Fruit fly (Drosophila melanogaster) whole organism, embryonic: ENCODE results near the gene PolD2.

Source experiments
- Ada2b ChIP-seq: fragments of 200-800 bp; sonication (Bioruptor generic); IDR thresholded peaks from 2 replicates; pipeline ENCODE4 v1.3.6; 2022; ENCODE audit warnings: missing biosample characterization, missing genetic modification characterization
- Bdp1 ChIP-seq: fragments of 200-800 bp; sonication (Bioruptor generic); optimal IDR thresholded peaks from 3 replicates; lab custom pipeline; 2016; ENCODE audit warnings: missing biosample characterization, missing genetic modification characterization
- CG1024 ChIP-seq: fragments of 200-800 bp; sonication (Bioruptor generic); IDR thresholded peaks from 2 replicates; pipeline ENCODE4 v1.3.6; 2022; ENCODE audit warnings: missing biosample characterization, missing genetic modification characterization
- CG10565 ChIP-seq: fragments of 200-800 bp; sonication (Bioruptor generic); optimal IDR thresholded peaks from 3 replicates; lab custom pipeline; 2016; ENCODE audit warnings: missing biosample characterization, mild to moderate bottlenecking, missing genetic modification characterization
- CG13296 ChIP-seq: fragments of 200-800 bp; sonication (Bioruptor generic); optimal IDR thresholded peaks from 3 replicates; lab custom pipeline; 2018; ENCODE audit warnings: missing biosample characterization, mild to moderate bottlenecking, missing genetic modification characterization
- CG1603 ChIP-seq: fragments of 200-800 bp; sonication (Bioruptor generic); optimal IDR thresholded peaks from 2 replicates; lab custom pipeline; 2019; ENCODE audit warnings: missing biosample characterization, mild to moderate bottlenecking, missing genetic modification characterization, moderate library complexity
- CG16779 ChIP-seq: fragments of 200-800 bp; sonication (Bioruptor generic); IDR thresholded peaks from 2 replicates; pipeline ENCODE4 v1.3.6; 2022; ENCODE audit warnings: missing biosample characterization, missing genetic modification characterization
- CG18476 ChIP-seq: fragments of 200-800 bp; sonication (Bioruptor generic); optimal IDR thresholded peaks from 2 replicates; lab custom pipeline; 2016; ENCODE audit warnings: missing biosample characterization, mild to moderate bottlenecking, missing genetic modification characterization
- CG18599 ChIP-seq: fragments of 200-800 bp; sonication (Bioruptor generic); optimal IDR thresholded peaks from 3 replicates; lab custom pipeline; 2017; ENCODE audit warnings: missing biosample characterization, missing genetic modification characterization, mild to moderate bottlenecking, moderate library complexity, missing genetic modification reagents
- CG2120 ChIP-seq: fragments of 200-800 bp; sonication (Bioruptor generic); optimal IDR thresholded peaks from 3 replicates; lab custom pipeline; 2016; ENCODE audit warnings: missing biosample characterization, missing genetic modification characterization
- CG2678 ChIP-seq: fragments of 200-800 bp; sonication (Bioruptor generic); optimal IDR thresholded peaks from 3 replicates; lab custom pipeline; 2019; ENCODE audit warnings: missing biosample characterization, mild to moderate bottlenecking, missing genetic modification characterization, moderate library complexity
- CG31388 ChIP-seq: fragments of 200-800 bp; sonication (Bioruptor generic); optimal IDR thresholded peaks from 2 replicates; lab custom pipeline; 2016; ENCODE audit warnings: missing biosample characterization, missing genetic modification characterization
- CG4617 ChIP-seq: fragments of 200-800 bp; sonication (Bioruptor generic); optimal IDR thresholded peaks from 3 replicates; lab custom pipeline; 2016; ENCODE audit warnings: missing biosample characterization, missing genetic modification characterization, borderline replicate concordance
- CG4707 ChIP-seq: fragments of 200-800 bp; sonication (Bioruptor generic); optimal IDR thresholded peaks from 2 replicates; lab custom pipeline; 2018; ENCODE audit warnings: missing biosample characterization, mild to moderate bottlenecking, missing genetic modification characterization, moderate library complexity
- CG6765 ChIP-seq: fragments of 200-800 bp; sonication (Bioruptor generic); optimal IDR thresholded peaks from 3 replicates; lab custom pipeline; 2017; ENCODE audit warnings: missing biosample characterization, mild to moderate bottlenecking, missing genetic modification characterization
- CG6854 ChIP-seq: fragments of 200-800 bp; sonication (Bioruptor generic); optimal IDR thresholded peaks from 3 replicates; lab custom pipeline; 2017; ENCODE audit warnings: missing biosample characterization, mild to moderate bottlenecking, missing genetic modification characterization
- CoRest ChIP-seq: fragments of 200-800 bp; sonication (Bioruptor generic); optimal IDR thresholded peaks from 3 replicates; lab custom pipeline; 2018; ENCODE audit warnings: missing biosample characterization, mild to moderate bottlenecking, missing genetic modification characterization, moderate library complexity
- Dek ChIP-seq: fragments of 200-800 bp; sonication (Bioruptor generic); optimal IDR thresholded peaks from 3 replicates; lab custom pipeline; 2019; ENCODE audit warnings: missing biosample characterization, mild to moderate bottlenecking, missing genetic modification characterization, moderate library complexity
- E2f2 ChIP-seq: fragments of 200-800 bp; sonication (Bioruptor generic); IDR thresholded peaks from 2 replicates; pipeline ENCODE4 v1.3.6; 2022; ENCODE audit warnings: missing biosample characterization, missing genetic modification characterization
- ERR ChIP-seq: fragments of 200-800 bp; sonication (Bioruptor generic); optimal IDR thresholded peaks from 2 replicates; lab custom pipeline; 2016; ENCODE audit warnings: missing biosample characterization, missing genetic modification characterization
- GATAe ChIP-seq: fragments of 200-800 bp; sonication (Bioruptor generic); conservative IDR thresholded peaks from 2 replicates; pipeline ENCODE4 v1.3.6; 2022; ENCODE audit warnings: missing biosample characterization, missing genetic modification characterization
- Gsc ChIP-seq: fragments of 200-800 bp; sonication (Bioruptor generic); IDR thresholded peaks from 2 replicates; pipeline ENCODE4 v1.3.6; 2022; ENCODE audit warnings: missing biosample characterization, missing genetic modification characterization
- H15 ChIP-seq: fragments of 200-800 bp; sonication (Bioruptor generic); IDR thresholded peaks from 3 replicates; pipeline ENCODE4 v1.3.6; 2022; ENCODE audit warnings: missing biosample characterization, missing genetic modification characterization
- Jarid2 ChIP-seq: fragments of 200-800 bp; sonication (Bioruptor generic); optimal IDR thresholded peaks from 3 replicates; lab custom pipeline; 2017; ENCODE audit warnings: mild to moderate bottlenecking, missing biosample characterization, missing genetic modification reagents, missing genetic modification characterization
- Kr ChIP-seq: fragments of 200-800 bp; sonication (Bioruptor generic); optimal IDR thresholded peaks from 2 replicates; lab custom pipeline; 2017; ENCODE audit warnings: missing biosample characterization, mild to moderate bottlenecking, missing genetic modification characterization
- Mrtf ChIP-seq: fragments of 200-800 bp; sonication (Bioruptor generic); IDR thresholded peaks from 3 replicates; pipeline ENCODE4 v1.3.6; 2022; ENCODE audit warnings: missing biosample characterization, missing genetic modification characterization
- Trl ChIP-seq, 3 experiments: fragments of >200 bp in 2 of 3; fragments of 200-800 bp in 1 of 3; sonication (Bioruptor generic) in 1 of 3; optimal IDR thresholded peaks; 2 replicates in 1 of 3; 3 replicates in 2 of 3; lab custom pipeline; 2016 to 2017; ENCODE audit warnings: missing biosample characterization in 1 of 3, missing genetic modification characterization in 1 of 3
- Xbp1 ChIP-seq: fragments of 200-800 bp; sonication (Bioruptor generic); optimal IDR thresholded peaks from 3 replicates; lab custom pipeline; 2016; ENCODE audit warnings: missing biosample characterization, mild to moderate bottlenecking, missing genetic modification characterization
- abd-A ChIP-seq: fragments of 200-800 bp; sonication (Bioruptor generic); optimal IDR thresholded peaks from 3 replicates; lab custom pipeline; 2019; ENCODE audit warnings: missing biosample characterization, mild to moderate bottlenecking, missing genetic modification characterization, moderate library complexity
- ac ChIP-seq: fragments of 200-800 bp; sonication (Bioruptor generic); optimal IDR thresholded peaks from 3 replicates; lab custom pipeline; 2017; ENCODE audit warnings: missing biosample characterization, mild to moderate bottlenecking, missing genetic modification characterization
- ase ChIP-seq: fragments of 200-800 bp; sonication (Bioruptor generic); IDR thresholded peaks from 3 replicates; pipeline ENCODE4 v1.3.6; 2022; ENCODE audit warnings: missing biosample characterization, missing genetic modification characterization
- cato ChIP-seq: fragments of 200-800 bp; sonication (Bioruptor generic); optimal IDR thresholded peaks from 2 replicates; lab custom pipeline; 2016; ENCODE audit warnings: missing biosample characterization, missing genetic modification characterization, borderline replicate concordance
- croc ChIP-seq: fragments of 200-800 bp; sonication (Bioruptor generic); conservative IDR thresholded peaks from 3 replicates; pipeline ENCODE4 v1.3.6; 2022; ENCODE audit warnings: missing biosample characterization, missing genetic modification characterization
- cwo ChIP-seq: fragments of 200-800 bp; sonication (Bioruptor generic); optimal IDR thresholded peaks from 3 replicates; lab custom pipeline; 2017; ENCODE audit warnings: missing biosample characterization, missing genetic modification characterization, mild to moderate bottlenecking, moderate library complexity, missing genetic modification reagents
- da ChIP-seq: fragments of 200-800 bp; sonication (Bioruptor generic); optimal IDR thresholded peaks from 2 replicates; lab custom pipeline; 2016; ENCODE audit warnings: missing biosample characterization, missing genetic modification characterization
- exex ChIP-seq: fragments of 200-800 bp; sonication (Bioruptor generic); optimal IDR thresholded peaks from 4 replicates; lab custom pipeline; 2018; ENCODE audit warnings: missing biosample characterization, mild to moderate bottlenecking, missing genetic modification characterization, moderate library complexity
- gem ChIP-seq: fragments of 200-800 bp; sonication (Bioruptor generic); optimal IDR thresholded peaks from 2 replicates; lab custom pipeline; 2019; ENCODE audit warnings: missing biosample characterization, mild to moderate bottlenecking, missing genetic modification characterization, moderate library complexity
- grn ChIP-seq: fragments of 200-800 bp; sonication (Bioruptor generic); optimal IDR thresholded peaks from 3 replicates; lab custom pipeline; 2017; ENCODE audit warnings: missing biosample characterization, missing genetic modification characterization
- kah ChIP-seq: fragments of 200-800 bp; sonication (Bioruptor generic); optimal IDR thresholded peaks from 2 replicates; lab custom pipeline; 2018; ENCODE audit warnings: missing biosample characterization, mild to moderate bottlenecking, missing genetic modification characterization
- klu ChIP-seq: fragments of 200-800 bp; sonication (Bioruptor generic); IDR thresholded peaks from 2 replicates; pipeline ENCODE4 v1.3.6; 2022; ENCODE audit warnings: missing biosample characterization, missing genetic modification characterization
- lola ChIP-seq, 3 experiments: fragments of >200 bp in 2 of 3; fragments of 200-800 bp in 1 of 3; sonication (Bioruptor generic) in 1 of 3; optimal IDR thresholded peaks; 2 replicates each; lab custom pipeline; 2017 to 2019; ENCODE audit warnings: missing biosample characterization in 3 of 3, missing genetic modification characterization in 3 of 3, mild to moderate bottlenecking in 1 of 3, moderate library complexity in 1 of 3
- mirr ChIP-seq: fragments of 200-800 bp; sonication (Bioruptor generic); optimal IDR thresholded peaks from 3 replicates; lab custom pipeline; 2018; ENCODE audit warnings: missing biosample characterization, mild to moderate bottlenecking, missing genetic modification characterization
- pnt ChIP-seq: fragments of 200-800 bp; sonication (Bioruptor generic); optimal IDR thresholded peaks from 3 replicates; lab custom pipeline; 2016; ENCODE audit warnings: missing biosample characterization, missing genetic modification characterization
- scrt ChIP-seq: fragments of 200-800 bp; sonication (Bioruptor generic); optimal IDR thresholded peaks from 2 replicates; lab custom pipeline; 2018; ENCODE audit warnings: missing biosample characterization, mild to moderate bottlenecking, missing genetic modification characterization, moderate library complexity
- sd ChIP-seq: fragments of 200-800 bp; sonication (Bioruptor generic); optimal IDR thresholded peaks from 3 replicates; lab custom pipeline; 2018; ENCODE audit warnings: missing biosample characterization, mild to moderate bottlenecking, missing genetic modification characterization, moderate library complexity
- shn ChIP-seq: fragments of 200-800 bp; sonication (Bioruptor generic); optimal IDR thresholded peaks from 3 replicates; lab custom pipeline; 2016; ENCODE audit warnings: missing biosample characterization, missing genetic modification characterization
- sr ChIP-seq: fragments of 200-800 bp; sonication (Bioruptor generic); IDR thresholded peaks from 3 replicates; pipeline ENCODE4 v1.3.6; 2022; ENCODE audit warnings: missing biosample characterization, missing genetic modification characterization
- sug ChIP-seq: fragments of 200-800 bp; optimal IDR thresholded peaks from 2 replicates; lab custom pipeline; 2019; ENCODE audit warnings: missing biosample characterization, mild to moderate bottlenecking, missing genetic modification characterization, moderate library complexity
- tgo ChIP-seq: fragments of 200-800 bp; sonication (Bioruptor generic); IDR thresholded peaks from 3 replicates; pipeline ENCODE4 v1.3.6; 2022; ENCODE audit warnings: missing biosample characterization, missing genetic modification characterization
- vnd ChIP-seq: fragments of 200-800 bp; sonication (Bioruptor generic); IDR thresholded peaks from 3 replicates; pipeline ENCODE4 v1.3.6; 2022; ENCODE audit warnings: missing biosample characterization, missing genetic modification characterization; ENCODE audit not compliant: partially characterized antibody
- wek ChIP-seq: fragments of 200-800 bp; sonication (Bioruptor generic); optimal IDR thresholded peaks from 3 replicates; lab custom pipeline; 2018; ENCODE audit warnings: missing biosample characterization, mild to moderate bottlenecking, missing genetic modification characterization, moderate library complexity
- yki ChIP-seq: fragments of >200 bp; optimal IDR thresholded peaks from 3 replicates; lab custom pipeline; 2018

The PolD2 gene

DNA sequence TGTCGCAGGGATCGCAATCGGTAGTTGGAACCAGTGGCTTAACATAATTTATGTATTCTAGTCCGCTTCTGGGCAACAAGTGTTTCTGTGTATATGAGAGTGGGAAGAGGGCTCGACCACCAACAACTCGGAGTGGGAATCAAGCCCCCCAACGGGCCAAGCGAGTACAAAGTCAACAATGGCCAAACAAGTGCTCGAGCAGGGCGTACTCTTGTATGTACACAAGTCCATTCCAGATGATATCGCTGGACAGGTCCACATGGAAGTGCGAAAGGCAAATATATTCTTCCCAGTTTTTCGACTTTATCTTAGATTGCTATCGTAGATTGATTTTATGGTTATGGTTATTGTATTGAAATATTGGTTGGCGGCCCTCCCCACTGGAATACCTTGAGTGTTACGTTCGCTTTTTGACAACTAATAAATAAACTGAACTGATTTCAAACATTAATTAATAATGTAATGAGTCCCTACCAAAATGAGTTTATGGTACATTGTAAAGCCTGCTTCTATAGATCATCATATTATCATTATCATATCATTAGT lies 32.8 kb upstream of the PolD2 start (continued):
- TF ChIP-seq klu (GFP tag; lab: Robert Waterston, UW) (no peak), Trl (optimal IDR thresholded peaks at IDR 0.05; lab: Kevin White, UChicago) (no peak), Trl (GFP tag; optimal IDR thresholded peaks at IDR 0.05; lab: Kevin White, UChicago) (peak; percentile 15), scrt (GFP tag; lab: Kevin White, UChicago) (no peak), CG1603 (tag; lab: Kevin White, UChicago) (peak; percentile 34), shn (no peak), CoRest (tag; lab: Kevin White, UChicago) (no peak), gem (tag; lab: Kevin White, UChicago) (peak; percentile 3), CG10565 (no peak), Xbp1 (no peak), cwo (GFP tag; lab: Kevin White, UChicago) (no peak), CG18599 (GFP tag; lab: Kevin White, UChicago) (peak; percentile 42), lola (GFP tag; optimal IDR thresholded peaks at IDR 0.05; lab: Kevin White, UChicago) (no peak), CG18476 (GFP tag; lab: Kevin White, UChicago) (no peak), croc (no peak), E2f2 (GFP tag; lab: Robert Waterston, UW) (no peak), Bdp1 (GFP tag; lab: Kevin White, UChicago) (no peak), Kr (GFP tag; lab: Kevin White, UChicago) (peak; percentile 67), Ada2b (no peak), cato (GFP tag; lab: Kevin White, UChicago) (no peak), Gsc (GFP tag; lab: Robert Waterston, UW) (no peak), CG31388 (GFP tag; lab: Kevin White, UChicago) (no peak), CG2120 (GFP tag; lab: Kevin White, UChicago) (no peak), CG1024 (GFP tag; lab: Robert Waterston, UW) (peak; percentile 22; the same call in 1 of the 2 replicates), CG4707 (GFP tag; lab: Kevin White, UChicago) (no peak), CG6765 (peak; percentile 2), vnd (GFP tag; lab: Robert Waterston, UW) (no peak), ac (GFP tag; lab: Kevin White, UChicago) (peak; percentile 13), pnt (no peak), CG2678 (tag; lab: Kevin White, UChicago) (no peak), CG4617 (GFP tag; lab: Kevin White, UChicago) (no peak), abd-A (no peak), sr (GFP tag; lab: Robert Waterston, UW) (peak; percentile 17; the same call in 1 of the 3 replicates), tgo (no peak), kah (GFP tag; lab: Kevin White, UChicago) (no peak), yki (lab: Kevin White, UChicago) (no peak), Dek (tag; lab: Kevin White, UChicago) (no peak), da (GFP tag; lab: Kevin White, UChicago) (no peak), CG16779 (no peak), Jarid2 (peak; percentile 9), ERR (GFP tag; lab: Kevin White, UChicago) (no peak)

DNA sequence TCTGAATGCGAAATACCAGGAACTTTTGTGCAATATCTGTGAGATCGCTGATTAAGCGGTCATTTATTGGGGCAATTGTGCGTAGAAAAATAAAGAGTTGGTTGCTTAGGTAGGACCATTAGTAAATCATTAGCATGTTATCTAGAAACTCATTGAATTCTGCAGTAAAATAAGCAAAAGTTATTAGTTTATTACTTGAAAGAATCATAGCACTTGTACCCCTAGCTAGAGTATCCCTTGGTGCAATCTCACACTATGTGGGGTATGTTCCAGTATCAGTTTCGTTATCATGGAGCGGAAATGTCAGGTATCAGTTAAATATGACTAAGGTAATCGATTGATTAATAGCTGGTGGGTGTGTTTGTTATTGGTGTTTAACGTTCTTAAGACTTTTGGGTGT lies 30.0 kb upstream of the PolD2 start:
- TF ChIP-seq Mrtf (GFP tag; lab: Robert Waterston, UW) (no peak), sd (peak; percentile 21), ase (no peak), CG13296 (no peak), GATAe (GFP tag; lab: Robert Waterston, UW) (peak; percentile 46; the same call in 1 of the 2 replicates), sug (peak; percentile 98), wek (GFP tag; lab: Kevin White, UChicago) (no peak), grn (GFP tag; lab: Kevin White, UChicago) (peak; percentile 81), CG2678 (tag; lab: Kevin White, UChicago) (peak; percentile 26), mirr (GFP tag; lab: Kevin White, UChicago) (peak; percentile 34), H15 (GFP tag; lab: Robert Waterston, UW) (no peak), CG6854 (GFP tag; lab: Kevin White, UChicago) (no peak), exex (tag; lab: Kevin White, UChicago) (peak; percentile 89)
